Fruit fly (Drosophila melanogaster) whole organism, wandering third instar larva: ENCODE results near the gene Cyp28a5.

Experiments used
- Abd-B ChIP-seq: fragments of >200 bp; optimal IDR thresholded peaks from 2 replicates; lab custom pipeline; 2017; ENCODE audit warnings: missing biosample characterization, missing genetic modification characterization
- CG9705 ChIP-seq: fragments of 200-800 bp; sonication (Bioruptor generic); optimal IDR thresholded peaks from 2 replicates; lab custom pipeline; 2018; ENCODE audit warnings: missing biosample characterization, mild to moderate bottlenecking, missing genetic modification characterization
- CrebA ChIP-seq: fragments of 200-800 bp; sonication (Bioruptor generic); optimal IDR thresholded peaks from 2 replicates; lab custom pipeline; 2016; ENCODE audit warnings: missing biosample characterization, mild to moderate bottlenecking, missing genetic modification characterization, borderline replicate concordance
- Dfd ChIP-seq: fragments of >200 bp; optimal IDR thresholded peaks from 2 replicates; lab custom pipeline; 2017; ENCODE audit warnings: missing biosample characterization, missing genetic modification characterization
- Dif ChIP-seq: fragments of 200-275, 200-300 bp; sonication (Bioruptor generic); optimal IDR thresholded peaks from 2 replicates; lab custom pipeline; 2018; ENCODE audit warnings: missing biosample characterization, missing genetic modification characterization; ENCODE audit not compliant: partially characterized antibody
- GATAd ChIP-seq: sonication (Bioruptor generic); optimal IDR thresholded peaks from 2 replicates; lab custom pipeline; 2016; ENCODE audit warnings: missing biosample characterization, missing genetic modification characterization
- HLH106 ChIP-seq: fragments of 200-800 bp; optimal IDR thresholded peaks from 3 replicates; lab custom pipeline; 2019; ENCODE audit warnings: missing biosample characterization, mild to moderate bottlenecking, missing genetic modification characterization, moderate library complexity
- Hnf4 ChIP-seq: fragments of 200-800 bp; sonication (Bioruptor generic); optimal IDR thresholded peaks from 2 replicates; lab custom pipeline; 2016; ENCODE audit warnings: missing biosample characterization, mild to moderate bottlenecking, missing genetic modification characterization
- Hr83 ChIP-seq: fragments of 200-300 bp; sonication (Bioruptor generic); optimal IDR thresholded peaks from 2 replicates; lab custom pipeline; 2016; ENCODE audit warnings: missing biosample characterization, mild to moderate bottlenecking, missing genetic modification characterization, moderate library complexity; ENCODE audit not compliant: poor library complexity, severe bottlenecking
- Jra ChIP-seq: sonication (Bioruptor generic); optimal IDR thresholded peaks from 2 replicates; lab custom pipeline; 2016; ENCODE audit warnings: missing biosample characterization, missing genetic modification characterization
- Mio ChIP-seq: sonication (Bioruptor generic); optimal IDR thresholded peaks from 2 replicates; lab custom pipeline; 2016; ENCODE audit warnings: missing biosample characterization, missing genetic modification characterization
- Myc ChIP-seq: fragments of >200 bp; optimal IDR thresholded peaks from 2 replicates; lab custom pipeline; 2017
- N ChIP-seq: fragments of >200 bp; optimal IDR thresholded peaks from 2 replicates; lab custom pipeline; 2018; ENCODE audit warnings: missing biosample characterization, missing external identifiers, missing genetic modification characterization
- OdsH ChIP-seq: fragments of 200-800 bp; sonication (Bioruptor generic); optimal IDR thresholded peaks from 2 replicates; lab custom pipeline; 2016; ENCODE audit warnings: missing biosample characterization, mild to moderate bottlenecking, missing genetic modification characterization
- Vsx2 ChIP-seq: fragments of 200-300, 225-300 bp; sonication (Bioruptor generic); optimal IDR thresholded peaks from 2 replicates; lab custom pipeline; 2018; ENCODE audit warnings: missing biosample characterization, missing genetic modification characterization; ENCODE audit not compliant: partially characterized antibody
- br ChIP-seq: fragments of 200-800 bp; sonication (Bioruptor generic); optimal IDR thresholded peaks from 2 replicates; lab custom pipeline; 2016; ENCODE audit warnings: missing biosample characterization, missing genetic modification characterization
- brk ChIP-seq: fragments of 200-800 bp; sonication (Bioruptor generic); optimal IDR thresholded peaks from 2 replicates; lab custom pipeline; 2016; ENCODE audit warnings: missing biosample characterization, mild to moderate bottlenecking, missing genetic modification characterization
- dmrt93B ChIP-seq: fragments of 200-800 bp; sonication (Bioruptor generic); optimal IDR thresholded peaks from 2 replicates; lab custom pipeline; 2018; ENCODE audit warnings: missing biosample characterization, mild to moderate bottlenecking, missing genetic modification characterization
- ey ChIP-seq: fragments of 200-800 bp; sonication (Bioruptor generic); optimal IDR thresholded peaks from 2 replicates; lab custom pipeline; 2016; ENCODE audit warnings: missing biosample characterization, missing genetic modification characterization
- foxo ChIP-seq, 2 experiments: fragments of 200-800 bp; sonication (Bioruptor generic); optimal IDR thresholded peaks; 2 replicates in 1 of 2; 3 replicates in 1 of 2; lab custom pipeline; 2016 to 2017; ENCODE audit warnings: missing biosample characterization in 2 of 2, missing genetic modification characterization in 2 of 2
- fru ChIP-seq: fragments of 200-800 bp; sonication (Bioruptor generic); optimal IDR thresholded peaks from 3 replicates; lab custom pipeline; 2016; ENCODE audit warnings: missing biosample characterization, mild to moderate bottlenecking, missing genetic modification characterization
- h ChIP-seq: fragments of 200-800 bp; sonication (Bioruptor generic); optimal IDR thresholded peaks from 3 replicates; lab custom pipeline; 2016; ENCODE audit warnings: missing biosample characterization, mild to moderate bottlenecking, missing genetic modification characterization
- jim ChIP-seq: fragments of 175-275, 200-325 bp; sonication (Bioruptor generic); optimal IDR thresholded peaks from 2 replicates; lab custom pipeline; 2016; ENCODE audit warnings: missing biosample characterization, mild to moderate bottlenecking, missing genetic modification characterization
- pan ChIP-seq: fragments of >200 bp; optimal IDR thresholded peaks from 2 replicates; lab custom pipeline; 2017
- psq ChIP-seq: fragments of 200-800 bp; sonication (Bioruptor generic); optimal IDR thresholded peaks from 3 replicates; lab custom pipeline; 2017; ENCODE audit warnings: missing biosample characterization, mild to moderate bottlenecking, missing genetic modification characterization, moderate library complexity
- rgr ChIP-seq: fragments of 200-800 bp; sonication (Bioruptor generic); optimal IDR thresholded peaks from 3 replicates; lab custom pipeline; 2016; ENCODE audit warnings: missing biosample characterization, mild to moderate bottlenecking, missing genetic modification characterization
- sage ChIP-seq: fragments of 200-800 bp; sonication (Bioruptor generic); optimal IDR thresholded peaks from 2 replicates; lab custom pipeline; 2016; ENCODE audit warnings: missing biosample characterization, mild to moderate bottlenecking, missing genetic modification characterization
- sv ChIP-seq: fragments of 200-800 bp; sonication (Bioruptor generic); optimal IDR thresholded peaks from 3 replicates; lab custom pipeline; 2016; ENCODE audit warnings: missing biosample characterization, missing genetic modification characterization
- tai ChIP-seq: sonication (Bioruptor generic); optimal IDR thresholded peaks from 2 replicates; lab custom pipeline; 2016; ENCODE audit warnings: missing biosample characterization, missing genetic modification characterization
- usp ChIP-seq: fragments of >200 bp; optimal IDR thresholded peaks from 2 replicates; lab custom pipeline; 2017; ENCODE audit warnings: missing biosample characterization, missing genetic modification characterization
- woc ChIP-seq: sonication (Bioruptor generic); optimal IDR thresholded peaks from 2 replicates; lab custom pipeline; 2016; ENCODE audit warnings: missing biosample characterization, mild to moderate bottlenecking, missing genetic modification characterization

Gene Cyp28a5

DNA sequence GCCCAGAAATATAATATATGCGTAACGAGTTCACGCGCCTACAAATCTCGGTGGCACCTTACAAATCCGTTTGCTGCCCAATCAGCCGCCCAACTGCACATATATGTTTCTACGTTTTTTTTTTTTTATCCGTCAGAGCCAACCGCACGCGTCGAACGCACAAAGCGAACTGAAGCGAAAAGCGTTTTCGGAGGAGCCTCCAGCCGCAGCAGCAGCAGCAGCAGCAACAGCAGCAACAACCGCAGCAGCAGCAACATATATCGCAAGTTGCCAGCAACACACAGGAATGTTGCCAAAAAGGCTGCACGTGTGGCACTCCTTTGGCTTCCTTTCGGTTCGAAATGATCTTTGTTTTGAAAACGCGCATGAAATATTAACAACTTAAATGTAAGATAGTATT is 24.0 kb downstream of the Cyp28a5 start, which contains the start of gene rk:
Gene rk (minus strand): TSS at position 171 of the 400 bp plus-strand sequence.
- TF ChIP-seq N (GFP tag; lab: Kevin White, UChicago) (no peak), Dfd (peak; percentile 65)

DNA sequence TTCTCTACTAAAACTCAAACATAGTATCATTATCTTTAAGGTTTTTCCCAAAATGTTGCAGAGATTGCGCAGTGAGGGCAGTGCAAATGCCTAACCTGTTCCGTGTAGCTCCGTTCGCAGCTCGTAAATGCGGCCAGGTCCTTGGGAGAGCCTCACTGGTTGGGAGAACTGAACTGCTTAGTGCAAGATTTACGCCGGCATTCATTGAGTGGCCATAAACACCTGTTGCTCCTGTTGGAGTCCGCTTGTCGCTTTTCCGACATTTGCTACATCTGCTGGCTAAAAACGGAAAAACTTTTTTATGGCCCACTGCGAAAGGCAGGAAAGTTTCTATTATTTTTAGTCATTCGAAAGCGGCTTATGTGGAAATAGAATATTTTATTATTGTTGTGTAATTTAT is 24.8 kb downstream of the Cyp28a5 start:
- TF ChIP-seq pan (lab: Kevin White, UChicago) = no peak
- no peak for TF ChIP-seq Dif (GFP tag; lab: Kevin White, UChicago)

DNA sequence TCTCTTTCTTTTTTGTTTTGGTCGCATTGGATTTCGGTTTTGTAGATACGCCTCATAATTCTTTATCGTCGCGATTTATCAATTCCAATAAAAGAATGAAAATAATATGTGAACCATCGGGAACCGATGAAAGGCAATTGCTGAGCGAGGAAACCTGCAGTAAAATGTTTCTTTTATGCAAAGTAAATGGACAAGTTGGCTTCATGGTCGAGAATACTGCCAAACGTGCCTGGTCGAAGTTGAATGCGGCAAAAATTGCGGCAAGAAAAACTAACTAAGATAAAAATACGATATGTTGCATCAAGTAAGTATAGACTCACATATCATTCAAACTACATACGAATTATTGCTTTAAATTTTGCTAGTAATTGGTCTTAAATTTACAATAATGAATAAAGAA is 30.7 kb downstream of the Cyp28a5 start, which contains the start of gene CG42692:
Gene CG42692 (plus strand): TSS at position 301 of the 400 bp plus-strand sequence.
- TF ChIP-seq Abd-B (GFP tag; lab: Kevin White, UChicago) (no peak), ey (GFP tag; lab: Kevin White, UChicago) (no peak), Dfd (no peak), CG9705 (GFP tag; lab: Kevin White, UChicago) (no peak), h (GFP tag; lab: Kevin White, UChicago) (no peak), woc (GFP tag; lab: Kevin White, UChicago) (no peak), Vsx2 (GFP tag; lab: Kevin White, UChicago) (no peak), psq (GFP tag; lab: Kevin White, UChicago) (no peak), OdsH (GFP tag; lab: Kevin White, UChicago) (no peak)

dm6 chr2L:14010410-14010809 is 33.3 kb downstream of the Cyp28a5 start:
- TF ChIP-seq CrebA (GFP tag; lab: Kevin White, UChicago) (peak; percentile 21), rgr (GFP tag; lab: Kevin White, UChicago) (no peak), Hnf4 (GFP tag; lab: Kevin White, UChicago) (peak; percentile 40)

- no peak for TF ChIP-seq usp (GFP tag; lab: Kevin White, UChicago)
- peak; percentile 31 for TF ChIP-seq rgr (GFP tag; lab: Kevin White, UChicago)
- TF ChIP-seq brk (GFP tag; lab: Kevin White, UChicago) = peak; percentile 61
- TF ChIP-seq h (GFP tag; lab: Kevin White, UChicago) = peak; percentile 62
- TF ChIP-seq woc (GFP tag; lab: Kevin White, UChicago) = peak; percentile 76
- TF ChIP-seq HLH106 (tag; lab: Kevin White, UChicago) = peak; percentile 56
- no peak for TF ChIP-seq tai
- peak; percentile 14 for TF ChIP-seq Hnf4 (GFP tag; lab: Kevin White, UChicago)
- peak; percentile 35 for TF ChIP-seq sage
- TF ChIP-seq Myc (lab: Kevin White, UChicago) = no peak
- peak; percentile 24 for TF ChIP-seq fru (GFP tag; lab: Kevin White, UChicago)
- peak in 1 of 2 experiments; percentile 51 for TF ChIP-seq foxo (GFP tag; optimal IDR thresholded peaks at IDR 0.05; lab: Kevin White, UChicago)
- peak; percentile 38 for TF ChIP-seq OdsH (GFP tag; lab: Kevin White, UChicago)
- no peak for TF ChIP-seq psq (GFP tag; lab: Kevin White, UChicago)
- TF ChIP-seq, all 38 proteins: peak for 10
Observed at dm6 chr2L:14011591-14012303, 34.6 kb downstream of the Cyp28a5 start.

DNA sequence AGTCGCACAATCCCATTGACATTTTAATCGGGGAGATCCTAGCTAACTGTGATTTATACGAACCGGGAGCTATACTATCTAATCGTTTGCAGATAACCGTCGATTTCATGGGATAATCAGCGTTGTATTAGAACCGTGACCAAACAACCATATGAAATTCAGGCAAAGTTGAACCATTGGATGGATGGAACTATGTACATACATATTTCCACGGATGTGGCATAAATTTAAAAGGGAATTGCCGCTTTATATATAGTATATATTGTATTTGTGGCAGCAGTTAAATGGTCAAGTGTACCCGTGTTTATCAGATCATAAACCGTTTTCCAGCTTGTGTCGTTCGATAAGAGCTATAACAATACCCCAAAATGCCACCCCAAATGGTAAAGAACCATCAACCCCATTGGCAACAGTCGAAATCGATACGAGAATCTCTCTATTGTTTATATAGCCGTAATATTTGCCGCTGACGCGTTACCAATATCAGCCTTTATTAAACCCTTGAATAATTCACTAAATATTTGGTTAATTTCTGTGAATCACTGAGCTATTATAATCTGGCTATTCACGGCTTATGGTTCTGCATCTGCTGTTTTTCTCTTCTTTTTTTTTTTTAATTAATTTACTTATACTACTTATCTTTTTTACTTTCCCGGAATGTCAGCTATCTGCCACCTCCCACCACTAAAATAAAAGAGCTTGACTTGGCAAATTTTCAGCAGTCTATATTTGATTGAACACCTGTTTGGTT is 35.4 kb downstream of the Cyp28a5 start, which contains the start of gene bgm:
Gene bgm (plus strand): TSS at position 701 of the 751 bp plus-strand sequence.
- TF ChIP-seq Hr83 (GFP tag; lab: Kevin White, UChicago) = no peak
- TF ChIP-seq Dfd = no peak
- TF ChIP-seq GATAd (GFP tag; lab: Kevin White, UChicago) = no peak
- no peak for TF ChIP-seq psq (GFP tag; lab: Kevin White, UChicago)
- no peak for TF ChIP-seq jim (GFP tag; lab: Kevin White, UChicago)
- TF ChIP-seq Dif (GFP tag; lab: Kevin White, UChicago) = no peak
- no peak for TF ChIP-seq tai
- TF ChIP-seq Vsx2 (GFP tag; lab: Kevin White, UChicago) = no peak
- no peak for TF ChIP-seq CrebA (GFP tag; lab: Kevin White, UChicago)
- no peak for TF ChIP-seq sage
- TF ChIP-seq ey (GFP tag; lab: Kevin White, UChicago) = no peak
- no peak for TF ChIP-seq Abd-B (GFP tag; lab: Kevin White, UChicago)
- TF ChIP-seq dmrt93B (GFP tag; lab: Kevin White, UChicago) = no peak
- no peak for TF ChIP-seq Jra (GFP tag; lab: Kevin White, UChicago)
- no peak for TF ChIP-seq woc (GFP tag; lab: Kevin White, UChicago)
- TF ChIP-seq h (GFP tag; lab: Kevin White, UChicago) = no peak
- no peak for TF ChIP-seq sv (GFP tag; lab: Kevin White, UChicago)
- TF ChIP-seq foxo (GFP tag; optimal IDR thresholded peaks at IDR 0.05; lab: Kevin White, UChicago) = no peak
- no peak for TF ChIP-seq Mio (GFP tag; lab: Kevin White, UChicago)
- no peak for TF ChIP-seq br (GFP tag; lab: Kevin White, UChicago)
